Worm (Caenorhabditis elegans) whole organism, L1 larva: ENCODE data around the gene vps-33.2.

Source experiments
- lin-39 ChIP-seq: fragments of 150-350 bp; optimal IDR thresholded peaks from 2 replicates; lab custom pipeline; 2014; ENCODE audit warnings: missing biosample characterization, missing genetic modification reagents, missing genetic modification characterization
- nhr-11 ChIP-seq: fragments of 150-350 bp; optimal IDR thresholded peaks from 2 replicates; lab custom pipeline; 2014; ENCODE audit warnings: missing biosample characterization, missing genetic modification characterization
- rnt-1 ChIP-seq: sonication (generic microtip); optimal IDR thresholded peaks from 2 replicates; lab custom pipeline; 2016; ENCODE audit warnings: mild to moderate bottlenecking, missing genetic modification characterization, moderate library complexity, missing compliant biosample characterization

DNA sequence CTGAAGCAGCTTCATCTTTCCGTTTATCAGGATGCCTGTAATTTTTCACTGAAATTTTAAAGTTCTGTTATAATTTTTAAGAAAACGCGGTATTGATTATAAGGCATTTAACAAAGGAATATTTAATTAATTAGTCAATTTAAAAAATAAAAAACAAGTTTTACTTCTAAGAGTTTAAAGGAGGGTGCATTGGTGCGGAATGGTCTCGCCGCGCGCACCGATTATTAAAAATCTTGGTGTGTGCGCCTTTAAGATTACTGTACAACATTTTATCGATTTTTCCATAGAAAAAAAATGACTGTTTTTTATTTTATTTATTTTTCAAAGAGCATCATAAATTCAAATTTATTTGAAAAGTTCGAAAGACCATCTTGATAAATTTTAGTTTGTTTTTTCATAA lies 3.5 kb upstream of the vps-33.2 start:
- TF ChIP-seq rnt-1 (tag; lab: Kevin White, UChicago) = no peak
- no peak for TF ChIP-seq lin-39 (tag; lab: Kevin White, UChicago)
- no peak for TF ChIP-seq nhr-11
